Worm (Caenorhabditis elegans) whole organism, late embryonic: ENCODE data around the gene C05B5.8.

Experiments
- fax-1 ChIP-seq: sonication (generic microtip); optimal IDR thresholded peaks from 2 replicates; lab custom pipeline; 2016; ENCODE audit warnings: missing genotype, missing genetic modification characterization, missing compliant biosample characterization
- nhr-11 ChIP-seq: fragments of 150-350 bp; optimal IDR thresholded peaks from 2 replicates; lab custom pipeline; 2014; ENCODE audit warnings: missing biosample characterization, missing genetic modification characterization
- pha-2 ChIP-seq: sonication (generic microtip); optimal IDR thresholded peaks from 2 replicates; lab custom pipeline; 2017; ENCODE audit warnings: mild to moderate bottlenecking, missing genetic modification characterization, missing compliant biosample characterization
- pha-4 ChIP-seq: fragments of 150-350 bp; optimal IDR thresholded peaks from 2 replicates; lab custom pipeline; 2018; ENCODE audit warnings: missing biosample characterization, missing genetic modification reagents, missing genetic modification characterization

DNA sequence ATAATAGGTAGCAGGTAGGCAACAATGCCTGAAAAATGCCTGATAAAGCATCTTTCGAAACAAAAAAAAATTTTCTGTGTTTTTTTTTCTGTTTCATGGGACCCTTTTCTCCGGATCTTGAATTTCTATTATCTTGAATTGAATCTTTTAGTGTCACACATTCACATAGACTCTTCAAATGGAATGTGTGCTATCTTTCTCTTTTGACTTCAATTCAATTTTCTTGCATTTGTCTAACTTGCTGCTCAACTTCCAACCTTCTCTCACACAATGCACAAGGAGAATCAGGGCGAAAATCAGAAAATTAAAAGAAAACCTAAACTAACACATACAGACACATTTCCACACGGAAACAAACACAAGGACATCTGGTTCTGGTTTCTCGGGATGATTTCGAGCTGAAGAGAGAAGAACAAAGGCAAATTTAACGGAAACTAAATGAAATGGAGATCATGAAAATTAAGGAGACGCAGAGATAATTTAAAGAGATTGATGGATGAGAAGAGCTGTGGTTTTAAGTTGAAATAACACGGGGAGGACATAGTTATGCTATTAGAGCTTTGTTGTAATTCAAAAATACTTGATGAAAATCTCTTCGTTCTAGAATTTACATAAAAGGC, 34.3 kb downstream of the C05B5.8 start:
- TF ChIP-seq pha-2 (tag; lab: Kevin White, UChicago) (no peak), pha-4 (tag; lab: Kevin White, UChicago) (no peak), fax-1 (tag; lab: Kevin White, UChicago) (no peak), nhr-11 (no peak)
